Worm (Caenorhabditis elegans) whole organism, L1 larva: ENCODE data around the gene C02F5.13.
A peak's percentile ranks its signal among the peaks of the same experiment; 100 is the strongest.

Source experiments
- ceh-82 ChIP-seq, 3 experiments: fragments of 150-350 bp in 1 of 3; sonication (generic microtip) in 2 of 3; optimal IDR thresholded peaks; 2 replicates each; lab custom pipeline; 2014 to 2017; ENCODE audit warnings: missing biosample characterization in 3 of 3, missing genetic modification characterization in 3 of 3
- egl-27 ChIP-seq, 2 experiments: fragments of 150-350 bp in 1 of 2; sonication (generic microtip); optimal IDR thresholded peaks; 3 replicates each; lab custom pipeline; 2017 to 2018; ENCODE audit warnings: missing biosample characterization in 2 of 2, missing genetic modification characterization in 2 of 2, missing genetic modification reagents in 2 of 2
- fkh-10 ChIP-seq: sonication (generic microtip); optimal IDR thresholded peaks from 2 replicates; lab custom pipeline; 2017; ENCODE audit warnings: missing biosample characterization, missing genetic modification reagents, missing genetic modification characterization
- mep-1 ChIP-seq: fragments of 150-350 bp; optimal IDR thresholded peaks from 2 replicates; lab custom pipeline; 2014; ENCODE audit warnings: missing biosample characterization, missing genetic modification characterization
- nhr-19 ChIP-seq: fragments of 200-800 bp; sonication (Bioruptor generic); conservative IDR thresholded peaks from 2 replicates; pipeline ENCODE4 v1.3.6; 2022; ENCODE audit warnings: missing genetic modification characterization, missing compliant biosample characterization
- nhr-28 ChIP-seq: fragments of 150-350 bp; optimal IDR thresholded peaks from 2 replicates; lab custom pipeline; 2014; ENCODE audit warnings: missing biosample characterization, missing genetic modification characterization
- nhr-76 ChIP-seq: sonication (generic microtip); optimal IDR thresholded peaks from 2 replicates; lab custom pipeline; 2017; ENCODE audit warnings: missing biosample characterization, missing genetic modification characterization
- nhr-90 ChIP-seq: sonication (generic microtip); optimal IDR thresholded peaks from 2 replicates; lab custom pipeline; 2016; ENCODE audit warnings: mild to moderate bottlenecking, missing genetic modification characterization, missing compliant biosample characterization; ENCODE audit not compliant: poor library complexity
- pag-3 ChIP-seq: sonication (generic microtip); optimal IDR thresholded peaks from 2 replicates; lab custom pipeline; 2017; ENCODE audit warnings: missing genetic modification characterization, mild to moderate bottlenecking, missing compliant biosample characterization, antibody characterized with exemption, borderline replicate concordance; ENCODE audit not compliant: insufficient read depth
- snu-23 ChIP-seq: sonication (generic microtip); optimal IDR thresholded peaks from 2 replicates; lab custom pipeline; 2016; ENCODE audit warnings: missing genetic modification characterization, missing compliant biosample characterization
- sup-37 ChIP-seq: fragments of 200-800 bp; sonication (Bioruptor generic); optimal IDR thresholded peaks from 2 replicates; lab custom pipeline; 2018; ENCODE audit warnings: mild to moderate bottlenecking, missing genetic modification characterization, missing compliant biosample characterization
- swsn-7 ChIP-seq: sonication (generic microtip); optimal IDR thresholded peaks from 2 replicates; lab custom pipeline; 2016; ENCODE audit warnings: missing genetic modification characterization, missing compliant biosample characterization
- tlp-1 ChIP-seq: fragments of 150-350 bp; optimal IDR thresholded peaks from 2 replicates; lab custom pipeline; 2014; ENCODE audit warnings: missing biosample characterization, missing genetic modification characterization
- vab-15 ChIP-seq: sonication (generic microtip); optimal IDR thresholded peaks from 2 replicates; lab custom pipeline; 2017; ENCODE audit warnings: missing genotype, mild to moderate bottlenecking, missing genetic modification characterization, missing compliant biosample characterization

ce11 chrIII:8265753-8266152 is 18.6 kb downstream of the C02F5.13 start, which contains the start of gene mrps-9:
- TF ChIP-seq nhr-19 (GFP tag; lab: Robert Waterston, UW) (no peak), sup-37 (GFP tag; lab: Kevin White, UChicago) (no peak), egl-27 (tag; optimal IDR thresholded peaks at IDR 0.05; lab: Kevin White, UChicago) (no peak), vab-15 (no peak), fkh-10 (no peak), pag-3 (tag; lab: Kevin White, UChicago) (no peak), nhr-28 (tag; lab: Kevin White, UChicago) (no peak), nhr-90 (tag; lab: Kevin White, UChicago) (no peak), snu-23 (GFP tag; lab: Kevin White, UChicago) (peak; percentile 30), swsn-7 (peak; percentile 15), ceh-82 (tag; optimal IDR thresholded peaks at IDR 0.05; lab: Kevin White, UChicago) (no peak), tlp-1 (tag; lab: Kevin White, UChicago) (no peak), mep-1 (tag; lab: Kevin White, UChicago) (no peak), nhr-76 (no peak)
